Worm (Caenorhabditis elegans) whole organism, L1 larva: ENCODE results near the gene slc-36.5.

Source experiments
- C16A3.4 ChIP-seq: fragments of 150-350 bp; optimal IDR thresholded peaks from 2 replicates; lab custom pipeline; 2014; ENCODE audit warnings: missing biosample characterization, missing genetic modification characterization
- F16B12.6 ChIP-seq: fragments of 150-350 bp; optimal IDR thresholded peaks from 2 replicates; lab custom pipeline; 2014; ENCODE audit warnings: missing biosample characterization, missing genetic modification characterization
- Y116A8C.19 ChIP-seq: sonication (generic microtip); optimal IDR thresholded peaks from 2 replicates; lab custom pipeline; 2016; ENCODE audit warnings: missing compliant biosample characterization, missing genetic modification characterization, borderline replicate concordance
- aha-1 ChIP-seq: fragments of 150-350 bp; optimal IDR thresholded peaks from 2 replicates; lab custom pipeline; 2014; ENCODE audit warnings: missing biosample characterization, missing genetic modification characterization
- aly-2 ChIP-seq: fragments of 150-350 bp; optimal IDR thresholded peaks from 2 replicates; lab custom pipeline; 2014; ENCODE audit warnings: missing biosample characterization, missing genetic modification characterization
- ama-1 ChIP-seq: fragments of 150-350 bp; optimal IDR thresholded peaks from 2 replicates; lab custom pipeline; 2014
- blmp-1 ChIP-seq: fragments of 150-350 bp; optimal IDR thresholded peaks from 2 replicates; lab custom pipeline; 2014; ENCODE audit warnings: missing biosample characterization, missing genetic modification characterization
- ceh-8 ChIP-seq: fragments of 200-800 bp; sonication (Bioruptor generic); optimal IDR thresholded peaks from 2 replicates; lab custom pipeline; 2018; ENCODE audit warnings: mild to moderate bottlenecking, missing genetic modification characterization, moderate library complexity, missing compliant biosample characterization
- ceh-82 ChIP-seq, 3 experiments: fragments of 150-350 bp in 1 of 3; sonication (generic microtip) in 2 of 3; optimal IDR thresholded peaks; 2 replicates each; lab custom pipeline; 2014 to 2017; ENCODE audit warnings: missing biosample characterization in 3 of 3, missing genetic modification characterization in 3 of 3
- ces-1 ChIP-seq: fragments of 150-350 bp; optimal IDR thresholded peaks from 2 replicates; lab custom pipeline; 2014; ENCODE audit warnings: missing biosample characterization, missing genetic modification reagents, missing genetic modification characterization
- dpl-1 ChIP-seq, 3 experiments: fragments of 150-350 bp in 2 of 3; sonication (generic microtip) in 1 of 3; optimal IDR thresholded peaks; 2 replicates each; lab custom pipeline; 2014 to 2017; ENCODE audit warnings: missing biosample characterization in 3 of 3, missing genetic modification characterization in 3 of 3, missing genetic modification reagents in 3 of 3
- efl-3 ChIP-seq: fragments of 200-800 bp; sonication (Bioruptor generic); optimal IDR thresholded peaks from 2 replicates; lab custom pipeline; 2018; ENCODE audit warnings: mild to moderate bottlenecking, missing genetic modification characterization, missing compliant biosample characterization
- egl-13 ChIP-seq: sonication (generic microtip); optimal IDR thresholded peaks from 2 replicates; lab custom pipeline; 2016; ENCODE audit warnings: missing genotype, missing genetic modification reagents, missing genetic modification characterization, missing compliant biosample characterization
- elt-2 ChIP-seq: sonication (generic microtip); optimal IDR thresholded peaks from 2 replicates; lab custom pipeline; 2016; ENCODE audit warnings: missing genetic modification characterization, mild to moderate bottlenecking, inconsistent platforms, missing compliant biosample characterization, missing genetic modification reagents
- fkh-8 ChIP-seq: sonication (generic microtip); optimal IDR thresholded peaks from 2 replicates; lab custom pipeline; 2016; ENCODE audit warnings: mild to moderate bottlenecking, missing genetic modification characterization, missing compliant biosample characterization
- hlh-17 ChIP-seq: fragments of 200-800 bp; sonication (Bioruptor generic); optimal IDR thresholded peaks from 2 replicates; lab custom pipeline; 2018; ENCODE audit warnings: missing genetic modification characterization, mild to moderate bottlenecking, missing compliant biosample characterization, moderate library complexity, borderline replicate concordance
- hlh-4 ChIP-seq: sonication (generic microtip); optimal IDR thresholded peaks from 2 replicates; lab custom pipeline; 2016; ENCODE audit warnings: mild to moderate bottlenecking, missing genetic modification characterization, missing compliant biosample characterization
- hpl-2 ChIP-seq: fragments of 150-350 bp; optimal IDR thresholded peaks from 2 replicates; lab custom pipeline; 2014; ENCODE audit warnings: missing biosample characterization, missing genetic modification reagents, missing genetic modification characterization
- lin-35 ChIP-seq, 2 experiments: fragments of 150-350 bp; optimal IDR thresholded peaks; 2 replicates each; lab custom pipeline; 2014; ENCODE audit warnings: missing biosample characterization in 2 of 2, missing genetic modification characterization in 2 of 2, missing genetic modification reagents in 2 of 2
- lin-39 ChIP-seq: fragments of 150-350 bp; optimal IDR thresholded peaks from 2 replicates; lab custom pipeline; 2014; ENCODE audit warnings: missing biosample characterization, missing genetic modification reagents, missing genetic modification characterization
- mab-9 ChIP-seq: fragments of 200-800 bp; sonication (Bioruptor generic); IDR thresholded peaks from 2 replicates; pipeline ENCODE4 v1.3.6; 2022; ENCODE audit warnings: missing genetic modification reagents, missing genetic modification characterization, missing compliant biosample characterization
- mef-2 ChIP-seq: fragments of 150-350 bp; optimal IDR thresholded peaks from 2 replicates; lab custom pipeline; 2014; ENCODE audit warnings: missing biosample characterization, missing genetic modification characterization
- nhr-19 ChIP-seq: fragments of 200-800 bp; sonication (Bioruptor generic); conservative IDR thresholded peaks from 2 replicates; pipeline ENCODE4 v1.3.6; 2022; ENCODE audit warnings: missing genetic modification characterization, missing compliant biosample characterization
- nhr-20 ChIP-seq: sonication (generic microtip); optimal IDR thresholded peaks from 2 replicates; lab custom pipeline; 2016; ENCODE audit warnings: mild to moderate bottlenecking, missing genetic modification characterization, missing compliant biosample characterization
- nhr-237 ChIP-seq: fragments of 150-350 bp; optimal IDR thresholded peaks from 2 replicates; lab custom pipeline; 2014; ENCODE audit warnings: missing biosample characterization, missing genetic modification characterization
- nhr-47 ChIP-seq: sonication (generic microtip); optimal IDR thresholded peaks from 2 replicates; lab custom pipeline; 2016; ENCODE audit warnings: mild to moderate bottlenecking, missing genetic modification characterization, moderate library complexity, missing compliant biosample characterization
- nhr-71 ChIP-seq: sonication (generic microtip); optimal IDR thresholded peaks from 2 replicates; lab custom pipeline; 2016; ENCODE audit warnings: mild to moderate bottlenecking, missing genetic modification characterization, moderate library complexity, missing compliant biosample characterization
- nhr-77 ChIP-seq: fragments of 150-350 bp; optimal IDR thresholded peaks from 2 replicates; lab custom pipeline; 2014; ENCODE audit warnings: missing biosample characterization, missing genetic modification characterization
- nhr-85 ChIP-seq: sonication (generic microtip); peaks from one replicate; lab custom pipeline; 2016; ENCODE audit warnings: missing genetic modification characterization, inconsistent platforms, missing compliant biosample characterization
- nhr-90 ChIP-seq: sonication (generic microtip); optimal IDR thresholded peaks from 2 replicates; lab custom pipeline; 2016; ENCODE audit warnings: mild to moderate bottlenecking, missing genetic modification characterization, missing compliant biosample characterization; ENCODE audit not compliant: poor library complexity
- pag-3 ChIP-seq: sonication (generic microtip); optimal IDR thresholded peaks from 2 replicates; lab custom pipeline; 2017; ENCODE audit warnings: missing genetic modification characterization, mild to moderate bottlenecking, missing compliant biosample characterization, antibody characterized with exemption, borderline replicate concordance; ENCODE audit not compliant: insufficient read depth
- pax-3 ChIP-seq: fragments of 200-800 bp; sonication (Bioruptor generic); optimal IDR thresholded peaks from 2 replicates; lab custom pipeline; 2018; ENCODE audit warnings: mild to moderate bottlenecking, missing genetic modification characterization, moderate library complexity, missing compliant biosample characterization
- rnt-1 ChIP-seq: sonication (generic microtip); optimal IDR thresholded peaks from 2 replicates; lab custom pipeline; 2016; ENCODE audit warnings: mild to moderate bottlenecking, missing genetic modification characterization, moderate library complexity, missing compliant biosample characterization
- skn-1 ChIP-seq: fragments of 150-350 bp; optimal IDR thresholded peaks from 2 replicates; lab custom pipeline; 2014; ENCODE audit warnings: missing biosample characterization, missing genetic modification characterization
- snpc-4 ChIP-seq: fragments of 150-350 bp; optimal IDR thresholded peaks from 2 replicates; lab custom pipeline; 2014; ENCODE audit warnings: missing biosample characterization, missing genetic modification characterization
- snu-23 ChIP-seq: sonication (generic microtip); optimal IDR thresholded peaks from 2 replicates; lab custom pipeline; 2016; ENCODE audit warnings: missing genetic modification characterization, missing compliant biosample characterization
- sptf-1 ChIP-seq: fragments of 150-350 bp; optimal IDR thresholded peaks from 2 replicates; lab custom pipeline; 2014; ENCODE audit warnings: missing biosample characterization, missing genetic modification characterization
- sup-37 ChIP-seq: fragments of 200-800 bp; sonication (Bioruptor generic); optimal IDR thresholded peaks from 2 replicates; lab custom pipeline; 2018; ENCODE audit warnings: mild to moderate bottlenecking, missing genetic modification characterization, missing compliant biosample characterization
- swsn-7 ChIP-seq: sonication (generic microtip); optimal IDR thresholded peaks from 2 replicates; lab custom pipeline; 2016; ENCODE audit warnings: missing genetic modification characterization, missing compliant biosample characterization
- unc-130 ChIP-seq: fragments of 150-350 bp; optimal IDR thresholded peaks from 2 replicates; lab custom pipeline; 2017; ENCODE audit warnings: missing biosample characterization, missing genetic modification characterization, inconsistent platforms
- unc-30 ChIP-seq: sonication (generic microtip); optimal IDR thresholded peaks from 2 replicates; lab custom pipeline; 2017; ENCODE audit warnings: missing biosample characterization, missing genetic modification characterization
- unc-86 ChIP-seq: sonication (generic microtip); optimal IDR thresholded peaks from 2 replicates; lab custom pipeline; 2016; ENCODE audit warnings: missing genetic modification characterization, missing compliant biosample characterization
- unc-98 ChIP-seq: fragments of 200-800 bp; sonication (Bioruptor generic); IDR thresholded peaks from 2 replicates; pipeline ENCODE4 v1.3.6; 2022; ENCODE audit warnings: missing genetic modification characterization, missing compliant biosample characterization
- xbp-1 ChIP-seq: sonication (generic microtip); optimal IDR thresholded peaks from 2 replicates; lab custom pipeline; 2016; ENCODE audit warnings: missing genetic modification characterization, missing compliant biosample characterization
- zip-4 ChIP-seq: fragments of 200-800 bp; sonication (Bioruptor generic); optimal IDR thresholded peaks from 2 replicates; lab custom pipeline; 2018; ENCODE audit warnings: mild to moderate bottlenecking, missing genetic modification characterization, moderate library complexity, missing compliant biosample characterization
- ztf-11 ChIP-seq, 2 experiments: sonication (generic microtip); optimal IDR thresholded peaks; 2 replicates each; lab custom pipeline; 2016 to 2017; ENCODE audit warnings: missing genetic modification characterization in 2 of 2, missing biosample characterization in 1 of 2, missing compliant biosample characterization in 1 of 2
- ztf-4 ChIP-seq: fragments of 150-350 bp; optimal IDR thresholded peaks from 2 replicates; lab custom pipeline; 2014; ENCODE audit warnings: missing biosample characterization, missing genetic modification characterization

slc-36.5 gene

DNA sequence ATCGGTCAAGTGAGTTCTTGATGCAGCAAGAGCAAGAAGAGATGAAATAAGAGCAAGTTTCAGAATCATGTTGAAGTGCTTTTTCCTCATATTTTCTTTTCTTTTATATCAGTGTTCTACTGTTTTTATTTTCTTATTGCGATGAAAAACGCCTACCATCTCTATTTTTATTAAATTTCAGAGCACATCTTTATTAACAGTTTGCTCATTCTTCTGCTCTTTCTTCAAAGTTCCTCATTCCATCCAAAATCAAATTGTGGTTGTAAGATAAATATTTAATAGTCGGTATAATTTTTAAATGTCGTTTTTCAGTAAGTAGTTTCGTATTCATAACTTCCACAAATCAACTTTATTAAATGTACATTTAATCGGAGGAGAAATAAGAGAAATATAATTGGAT is 4.4 kb downstream of the slc-36.5 start, which contains the start of gene C44B7.5:
Gene C44B7.5 (minus strand): TSS at position 101 of the 400 bp plus-strand sequence.
- TF ChIP-seq blmp-1 (tag; lab: Kevin White, UChicago) (no peak), dpl-1 (GFP tag; optimal IDR thresholded peaks at IDR 0.05; lab: Kevin White, UChicago) (no peak), nhr-77 (tag; lab: Kevin White, UChicago) (no peak), mab-9 (GFP tag; lab: Robert Waterston, UW) (no peak)
- TF ChIP-seq, all 84 proteins: peak for 0

DNA sequence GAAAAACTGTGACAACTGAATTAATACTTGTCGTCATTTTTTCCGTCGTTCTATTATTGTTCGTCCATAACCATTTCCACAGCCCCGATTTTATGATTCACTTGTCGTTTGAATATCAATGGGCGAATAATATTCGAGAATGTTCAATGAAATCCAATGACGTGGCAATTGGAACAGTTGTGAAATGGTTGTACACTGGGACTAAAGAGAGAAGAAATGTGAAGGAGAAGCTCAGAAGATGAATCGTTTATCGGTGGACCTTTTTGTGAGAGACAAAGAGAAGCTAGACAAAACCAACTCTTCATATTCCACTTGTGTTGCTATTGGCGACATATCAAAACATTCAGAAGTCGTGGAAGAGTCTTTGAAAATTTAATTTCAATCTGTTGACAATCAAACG is 6.1 kb downstream of the slc-36.5 start, which contains the start of gene clhm-1:
Gene clhm-1 (minus strand): TSS at position 207 of the 400 bp plus-strand sequence.
- TF ChIP-seq rnt-1 (peak; percentile 24), mab-9 (GFP tag; lab: Robert Waterston, UW) (no peak), efl-3 (no peak), mef-2 (tag; lab: Kevin White, UChicago) (no peak), sup-37 (GFP tag; lab: Kevin White, UChicago) (no peak)

- TF ChIP-seq unc-30 (tag; lab: Kevin White, UChicago) (no peak), sptf-1 (tag; lab: Kevin White, UChicago) (no peak), nhr-90 (no peak), hlh-17 (GFP tag; lab: Kevin White, UChicago) (no peak), aly-2 (no peak), unc-86 (no peak), unc-98 (GFP tag; lab: Robert Waterston, UW) (no peak), ces-1 (no peak), nhr-71 (tag; lab: Kevin White, UChicago) (no peak)
These were observed 13.2 kb downstream of the slc-36.5 start, which contains the start of gene aff-1 for ce11 chrII:6863652-6864051. TSS of gene aff-1 (minus strand) at chrII:6863752.

DNA sequence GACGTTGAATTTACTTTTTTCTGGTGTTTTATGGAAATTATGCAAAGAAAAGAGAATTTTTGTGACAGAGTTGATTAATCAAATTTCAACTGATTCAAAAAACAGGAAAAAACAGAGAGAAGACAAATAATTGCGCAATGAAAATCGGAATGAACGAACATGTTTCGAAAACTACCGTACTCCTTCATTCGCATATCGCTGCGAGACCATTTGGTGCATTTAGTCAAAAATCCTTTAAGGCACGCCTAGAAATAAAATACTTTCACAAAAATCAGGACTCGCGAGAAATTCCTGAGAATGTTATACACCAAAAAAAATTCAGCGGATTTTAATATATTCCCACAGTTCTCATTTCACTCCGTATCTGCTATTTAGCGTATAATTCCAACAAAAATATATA is 16.8 kb downstream of the slc-36.5 start:
- TF ChIP-seq hlh-4 (tag; lab: Kevin White, UChicago) (no peak), hpl-2 (no peak), ceh-82 (tag; optimal IDR thresholded peaks at IDR 0.05; lab: Kevin White, UChicago) (no peak), aha-1 (no peak), ztf-4 (tag; lab: Kevin White, UChicago) (no peak), ama-1 (lab: Kevin White, UChicago) (no peak), nhr-20 (tag; lab: Kevin White, UChicago) (no peak), unc-130 (tag; lab: Kevin White, UChicago) (no peak), unc-30 (tag; lab: Kevin White, UChicago) (no peak), lin-39 (tag; lab: Kevin White, UChicago) (no peak), F16B12.6 (no peak), snpc-4 (no peak), unc-86 (no peak)
- TF ChIP-seq, all 84 proteins: peak for 0

DNA sequence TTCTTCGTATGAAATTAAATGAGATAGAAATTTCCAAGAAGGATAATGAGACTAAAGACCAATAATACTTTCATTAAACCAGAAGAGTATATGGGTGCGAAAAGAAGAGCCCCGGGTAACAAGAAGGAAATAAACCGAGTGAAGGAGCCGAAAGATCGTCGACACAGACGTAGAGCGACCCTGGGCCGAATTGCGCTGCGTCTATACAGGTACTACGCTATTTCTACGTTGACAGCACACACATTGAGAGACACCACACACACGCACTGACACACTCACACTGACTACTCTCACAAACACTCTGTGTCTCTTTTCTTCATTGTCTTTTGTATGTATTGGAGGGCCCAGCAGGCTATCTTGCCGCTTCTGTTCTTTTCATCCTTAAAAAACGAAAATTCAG is 18.0 kb downstream of the slc-36.5 start:
- TF ChIP-seq nhr-19, result peak; percentile 44
- TF ChIP-seq nhr-47, result peak; percentile 23
- no peak for TF ChIP-seq Y116A8C.19 (tag; lab: Kevin White, UChicago)
- TF ChIP-seq pag-3 (tag; lab: Kevin White, UChicago), result no peak
- TF ChIP-seq xbp-1 (tag; lab: Kevin White, UChicago), result peak; percentile 5
- TF ChIP-seq C16A3.4 (tag; lab: Kevin White, UChicago), result peak; percentile 22
- peak; percentile 42 to 48 for TF ChIP-seq lin-35 (GFP tag; optimal IDR thresholded peaks at IDR 0.05; lab: Kevin White, UChicago)
- no peak for TF ChIP-seq ceh-8 (GFP tag; lab: Kevin White, UChicago)
- no peak for TF ChIP-seq skn-1 (tag; lab: Kevin White, UChicago)
- no peak for TF ChIP-seq hlh-4 (tag; lab: Kevin White, UChicago)
- no peak for TF ChIP-seq egl-13
- TF ChIP-seq ztf-4 (tag; lab: Kevin White, UChicago), result peak; percentile 13
- no peak for TF ChIP-seq elt-2 (tag; lab: Kevin White, UChicago)
- TF ChIP-seq fkh-8 (tag; lab: Kevin White, UChicago), result peak; percentile 53
- no peak for TF ChIP-seq nhr-85 (tag; lab: Kevin White, UChicago)
- TF ChIP-seq snu-23 (GFP tag; lab: Kevin White, UChicago), result peak; percentile 62
- peak; percentile 43 for TF ChIP-seq swsn-7
- TF ChIP-seq ztf-11 (tag; optimal IDR thresholded peaks at IDR 0.05; lab: Kevin White, UChicago), result no peak
- TF ChIP-seq zip-4 (GFP tag; lab: Kevin White, UChicago), result no peak
- TF ChIP-seq nhr-237 (tag; lab: Kevin White, UChicago), result no peak
- TF ChIP-seq F16B12.6, result no peak
- TF ChIP-seq pax-3 (tag; lab: Kevin White, UChicago), result no peak
